Worm (Caenorhabditis elegans): ENCODE data around the gene F47B10.5.

DNA sequence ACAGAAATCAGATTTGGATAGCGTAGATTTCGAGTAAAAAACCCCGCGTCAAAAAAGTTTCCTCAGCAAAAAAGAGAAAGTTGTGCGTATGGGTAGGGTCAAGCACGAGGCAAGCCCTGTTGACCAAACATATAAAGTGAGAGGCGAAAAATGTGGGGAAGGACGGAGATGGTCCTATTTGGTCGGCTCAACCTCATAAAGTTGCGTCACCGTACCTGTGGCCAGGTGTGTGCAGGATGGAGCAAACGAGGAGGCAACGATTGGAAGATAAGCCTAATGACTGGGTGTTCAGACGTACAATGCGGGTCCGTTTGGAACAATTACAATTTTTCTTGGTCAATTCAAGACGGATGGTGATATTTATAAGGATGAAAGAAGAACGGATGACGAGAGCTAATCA, 36.8 kb upstream of the F47B10.5 start:
- TF ChIP-seq ztf-29 (GFP tag; IDR thresholded peaks at IDR 0.05) = no peak
- no peak for TF ChIP-seq med-1 (GFP tag; optimal IDR thresholded peaks at IDR 0.05; ENCODE audit: insufficient read depth)
- TF ChIP-seq flt-1 (GFP tag; IDR thresholded peaks at IDR 0.05) = no peak
- TF ChIP-seq tab-1 (GFP tag; IDR thresholded peaks at IDR 0.05) = no peak
- no peak for TF ChIP-seq klf-2 (GFP tag; conservative IDR thresholded peaks at IDR 0.05)
- TF ChIP-seq ref-1 (GFP tag; conservative IDR thresholded peaks at IDR 0.05) = no peak
- TF ChIP-seq T22C8.4 (GFP tag; IDR thresholded peaks at IDR 0.05) = no peak
- TF ChIP-seq cog-1 (tag; optimal IDR thresholded peaks at IDR 0.05) = no peak
